Worm (Caenorhabditis elegans) whole organism, young adult: ENCODE measurements around the gene ZK177.11.
A peak's percentile ranks its signal among the peaks of the same experiment; 100 is the strongest.

ENCODE experiments used
- D2030.7 ChIP-seq: fragments of 200-800 bp; sonication (Bioruptor generic); IDR thresholded peaks from 2 replicates; pipeline ENCODE4 v1.3.6; 2022; ENCODE audit warnings: missing genetic modification reagents, missing genetic modification characterization, missing compliant biosample characterization
- ama-1 ChIP-seq, 3 experiments: fragments of 150-350 bp in 1 of 3; sonication (generic microtip) in 2 of 3; optimal IDR thresholded peaks; 2 replicates each; lab custom pipeline; 2014 to 2018; ENCODE audit warnings: missing biosample characterization in 2 of 3, missing genetic modification characterization in 2 of 3, missing genetic modification reagents in 2 of 3
- fkh-3 ChIP-seq: sonication (generic microtip); optimal IDR thresholded peaks from 2 replicates; lab custom pipeline; 2016; ENCODE audit warnings: mild to moderate bottlenecking, missing genetic modification characterization, missing compliant biosample characterization
- lsy-27 ChIP-seq: sonication (generic microtip); optimal IDR thresholded peaks from 2 replicates; lab custom pipeline; 2017; ENCODE audit warnings: missing genetic modification characterization, mild to moderate bottlenecking, missing compliant biosample characterization, antibody characterized with exemption, missing genotype, borderline replicate concordance; ENCODE audit not compliant: insufficient read depth
- tbp1 ChIP-seq: fragments of 200-800 bp; sonication (Bioruptor generic); optimal IDR thresholded peaks from 2 replicates; lab custom pipeline; 2018; ENCODE audit warnings: mild to moderate bottlenecking, missing genetic modification characterization, missing compliant biosample characterization
- unc-62 ChIP-seq: fragments of 150-350 bp; optimal IDR thresholded peaks from 2 replicates; lab custom pipeline; 2014; ENCODE audit warnings: missing biosample characterization, missing genetic modification reagents, missing genetic modification characterization
- ztf-28 ChIP-seq: fragments of 200-800 bp; sonication (Bioruptor generic); IDR thresholded peaks from 2 replicates; pipeline ENCODE4 v1.3.6; 2022; ENCODE audit warnings: missing genetic modification reagents, missing genetic modification characterization, missing compliant biosample characterization

DNA sequence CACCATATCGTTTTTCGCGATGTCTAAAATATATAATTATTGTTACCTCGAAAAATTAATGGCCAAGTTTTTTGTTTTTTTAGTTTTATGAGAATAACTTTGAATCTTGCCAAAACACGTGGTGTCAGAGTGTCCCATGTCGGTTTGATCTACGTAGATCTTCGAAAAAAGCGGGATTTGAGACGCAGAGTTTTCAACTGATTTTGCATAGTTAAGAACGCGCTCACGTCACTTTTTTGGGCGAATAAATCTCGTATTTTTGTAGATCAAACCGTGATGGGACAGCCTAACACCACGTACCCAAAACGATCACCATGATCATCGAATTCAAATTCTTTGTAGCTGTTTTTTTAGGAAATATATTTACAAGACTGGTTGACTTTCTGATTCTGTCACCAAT lies 25.2 kb upstream of the ZK177.11 start:
- TF ChIP-seq unc-62 (GFP tag; lab: Kevin White, UChicago) (no peak), lsy-27 (tag; lab: Kevin White, UChicago) (no peak), fkh-3 (tag; lab: Kevin White, UChicago) (no peak), D2030.7 (GFP tag; lab: Robert Waterston, UW) (0 out of 2 replicates have a peak, but pooled peaks have one; percentile 27), ztf-28 (GFP tag; lab: Robert Waterston, UW) (no peak), ama-1 (optimal IDR thresholded peaks at IDR 0.05; lab: Kevin White, UChicago) (no peak), ama-1 (GFP tag; optimal IDR thresholded peaks at IDR 0.05; lab: Kevin White, UChicago) (no peak), tbp1 (no peak)
